Fruit fly (Drosophila melanogaster) whole organism, embryonic: ENCODE results near the gene Sec15.

Source experiments
- B-H2 ChIP-seq: fragments of 200-800 bp; sonication (Bioruptor generic); optimal IDR thresholded peaks from 2 replicates; lab custom pipeline; 2018; ENCODE audit warnings: missing biosample characterization, mild to moderate bottlenecking, missing genetic modification characterization
- BtbVII ChIP-seq: fragments of 200-800 bp; sonication (Bioruptor generic); optimal IDR thresholded peaks from 3 replicates; lab custom pipeline; 2017; ENCODE audit warnings: missing biosample characterization, mild to moderate bottlenecking, missing genetic modification characterization
- C15 ChIP-seq: fragments of 200-800 bp; sonication (Bioruptor generic); IDR thresholded peaks from 3 replicates; pipeline ENCODE4 v1.3.6; 2022; ENCODE audit warnings: missing biosample characterization, missing genetic modification characterization
- CG11247 ChIP-seq: fragments of 200-800 bp; sonication (Bioruptor generic); IDR thresholded peaks from 2 replicates; pipeline ENCODE4 v1.3.6; 2022; ENCODE audit warnings: missing biosample characterization, missing genetic modification characterization
- CG11695 ChIP-seq: fragments of 200-800 bp; sonication (Bioruptor generic); IDR thresholded peaks from 3 replicates; pipeline ENCODE4 v1.3.6; 2022; ENCODE audit warnings: missing biosample characterization, missing genetic modification characterization
- CG12769 ChIP-seq: fragments of 200-800 bp; sonication (Bioruptor generic); optimal IDR thresholded peaks from 2 replicates; lab custom pipeline; 2019; ENCODE audit warnings: missing biosample characterization, mild to moderate bottlenecking, missing genetic modification characterization, moderate library complexity
- CG13894 ChIP-seq: fragments of 200-800 bp; sonication (Bioruptor generic); optimal IDR thresholded peaks from 3 replicates; lab custom pipeline; 2018; ENCODE audit warnings: missing biosample characterization, mild to moderate bottlenecking, missing genetic modification characterization, moderate library complexity
- CG15514 ChIP-seq: fragments of 200-800 bp; sonication (Bioruptor generic); optimal IDR thresholded peaks from 3 replicates; lab custom pipeline; 2017; ENCODE audit warnings: missing biosample characterization, missing genetic modification characterization, mild to moderate bottlenecking, moderate library complexity, missing genetic modification reagents
- CG17612 ChIP-seq: fragments of 200-800 bp; sonication (Bioruptor generic); IDR thresholded peaks from 2 replicates; pipeline ENCODE4 v1.3.6; 2022; ENCODE audit warnings: missing biosample characterization, missing genetic modification characterization
- CG1832 ChIP-seq: fragments of 200-800 bp; sonication (Bioruptor generic); optimal IDR thresholded peaks from 2 replicates; lab custom pipeline; 2017; ENCODE audit warnings: missing biosample characterization, mild to moderate bottlenecking, missing genetic modification characterization, inconsistent platforms
- CG31441 ChIP-seq: fragments of 200-800 bp; sonication (Bioruptor generic); IDR thresholded peaks from 2 replicates; pipeline ENCODE4 v1.3.6; 2022; ENCODE audit warnings: missing biosample characterization, missing genetic modification characterization
- CG4707 ChIP-seq: fragments of 200-800 bp; sonication (Bioruptor generic); optimal IDR thresholded peaks from 2 replicates; lab custom pipeline; 2018; ENCODE audit warnings: missing biosample characterization, mild to moderate bottlenecking, missing genetic modification characterization, moderate library complexity
- CG6689 ChIP-seq: fragments of 200-800 bp; sonication (Bioruptor generic); IDR thresholded peaks from 2 replicates; pipeline ENCODE4 v1.3.6; 2022; ENCODE audit warnings: missing biosample characterization, missing genetic modification characterization
- CG7928 ChIP-seq: fragments of 200-800 bp; sonication (Bioruptor generic); optimal IDR thresholded peaks from 2 replicates; lab custom pipeline; 2017; ENCODE audit warnings: missing biosample characterization, mild to moderate bottlenecking, missing genetic modification characterization
- CG8290 ChIP-seq, 3 experiments: fragments of 200-800 bp; sonication (Bioruptor generic); optimal IDR thresholded peaks; 2 replicates each; lab custom pipeline; 2016 to 2019; ENCODE audit warnings: missing biosample characterization in 3 of 3, missing genetic modification characterization in 3 of 3, mild to moderate bottlenecking in 2 of 3, moderate library complexity in 1 of 3
- CG9797 ChIP-seq: fragments of 200-800 bp; sonication (Bioruptor generic); optimal IDR thresholded peaks from 3 replicates; lab custom pipeline; 2018; ENCODE audit warnings: missing biosample characterization, mild to moderate bottlenecking, missing genetic modification characterization
- CrebB ChIP-seq: fragments of 200-800 bp; sonication (Bioruptor generic); optimal IDR thresholded peaks from 3 replicates; lab custom pipeline; 2018; ENCODE audit warnings: missing biosample characterization, mild to moderate bottlenecking, missing genetic modification characterization
- Dbx ChIP-seq: fragments of 200-800 bp; sonication (Bioruptor generic); IDR thresholded peaks from 3 replicates; pipeline ENCODE4 v1.3.6; 2022; ENCODE audit warnings: missing biosample characterization, missing genetic modification characterization
- Dp ChIP-seq: fragments of 200-800 bp; sonication (Bioruptor generic); optimal IDR thresholded peaks from 2 replicates; lab custom pipeline; 2018; ENCODE audit warnings: missing biosample characterization, mild to moderate bottlenecking, missing genetic modification characterization, moderate library complexity
- Dref ChIP-seq: fragments of 200-800 bp; sonication (Bioruptor generic); IDR thresholded peaks from 2 replicates; pipeline ENCODE4 v1.3.6; 2022; ENCODE audit warnings: missing biosample characterization, missing genetic modification characterization
- E2f2 ChIP-seq: fragments of 200-800 bp; sonication (Bioruptor generic); IDR thresholded peaks from 2 replicates; pipeline ENCODE4 v1.3.6; 2022; ENCODE audit warnings: missing biosample characterization, missing genetic modification characterization
- ERR ChIP-seq: fragments of 200-800 bp; sonication (Bioruptor generic); optimal IDR thresholded peaks from 2 replicates; lab custom pipeline; 2016; ENCODE audit warnings: missing biosample characterization, missing genetic modification characterization
- Gsc ChIP-seq: fragments of 200-800 bp; sonication (Bioruptor generic); IDR thresholded peaks from 2 replicates; pipeline ENCODE4 v1.3.6; 2022; ENCODE audit warnings: missing biosample characterization, missing genetic modification characterization
- HLH4C ChIP-seq: fragments of 200-800 bp; sonication (Bioruptor generic); IDR thresholded peaks from 3 replicates; pipeline ENCODE4 v1.3.6; 2022; ENCODE audit warnings: missing biosample characterization, missing genetic modification characterization; ENCODE audit not compliant: partially characterized antibody
- Hand ChIP-seq: fragments of 200-800 bp; sonication (Bioruptor generic); optimal IDR thresholded peaks from 2 replicates; lab custom pipeline; 2017; ENCODE audit warnings: mild to moderate bottlenecking, missing biosample characterization, missing genetic modification reagents, missing genetic modification characterization
- HmgZ ChIP-seq: fragments of 200-800 bp; sonication (Bioruptor generic); optimal IDR thresholded peaks from 2 replicates; lab custom pipeline; 2018; ENCODE audit warnings: missing biosample characterization, mild to moderate bottlenecking, missing genetic modification characterization
- MESR4 ChIP-seq: fragments of 200-800 bp; sonication (Bioruptor generic); optimal IDR thresholded peaks from 2 replicates; lab custom pipeline; 2018; ENCODE audit warnings: missing biosample characterization, mild to moderate bottlenecking, missing genetic modification characterization, moderate library complexity
- Max ChIP-seq: fragments of 200-800 bp; sonication (Bioruptor generic); optimal IDR thresholded peaks from 2 replicates; lab custom pipeline; 2016; ENCODE audit warnings: missing biosample characterization, mild to moderate bottlenecking, missing genetic modification characterization
- Myb ChIP-seq: fragments of 200-800 bp; sonication (Bioruptor generic); optimal IDR thresholded peaks from 2 replicates; lab custom pipeline; 2016; ENCODE audit warnings: missing biosample characterization, missing genetic modification characterization
- NC2β ChIP-seq: fragments of 200-800 bp; sonication (Bioruptor generic); optimal IDR thresholded peaks from 2 replicates; lab custom pipeline; 2016; ENCODE audit warnings: missing biosample characterization, missing genetic modification characterization
- Nf-YC ChIP-seq: fragments of 200-800 bp; optimal IDR thresholded peaks from 3 replicates; lab custom pipeline; 2019; ENCODE audit warnings: missing biosample characterization, mild to moderate bottlenecking, missing genetic modification characterization, moderate library complexity
- PHDP ChIP-seq: fragments of 200-800 bp; sonication (Bioruptor generic); optimal IDR thresholded peaks from 3 replicates; lab custom pipeline; 2018; ENCODE audit warnings: missing biosample characterization, mild to moderate bottlenecking, missing genetic modification characterization, moderate library complexity
- aop ChIP-seq: fragments of 200-800 bp; sonication (Bioruptor generic); IDR thresholded peaks from 2 replicates; pipeline ENCODE4 v1.3.6; 2022; ENCODE audit warnings: missing biosample characterization, missing genetic modification characterization
- bab2 ChIP-seq: fragments of 200-800 bp; sonication (Bioruptor generic); optimal IDR thresholded peaks from 2 replicates; lab custom pipeline; 2016; ENCODE audit warnings: missing biosample characterization, missing genetic modification characterization
- chn ChIP-seq: fragments of 200-800 bp; sonication (Bioruptor generic); optimal IDR thresholded peaks from 2 replicates; lab custom pipeline; 2016; ENCODE audit warnings: missing biosample characterization, missing genetic modification characterization
- crol ChIP-seq: fragments of 200-800 bp; sonication (Bioruptor generic); IDR thresholded peaks from 2 replicates; pipeline ENCODE4 v1.3.6; 2022; ENCODE audit warnings: missing biosample characterization, missing genetic modification characterization
- fd102C ChIP-seq: fragments of 200-800 bp; sonication (Bioruptor generic); optimal IDR thresholded peaks from 2 replicates; lab custom pipeline; 2018; ENCODE audit warnings: missing biosample characterization, mild to moderate bottlenecking, missing genetic modification characterization, moderate library complexity
- gfzf ChIP-seq: fragments of 200-800 bp; sonication (Bioruptor generic); optimal IDR thresholded peaks from 2 replicates; lab custom pipeline; 2016; ENCODE audit warnings: missing biosample characterization, mild to moderate bottlenecking, missing genetic modification characterization, moderate library complexity
- gro ChIP-seq: fragments of 200-800 bp; sonication (Bioruptor generic); optimal IDR thresholded peaks from 2 replicates; lab custom pipeline; 2016; ENCODE audit warnings: missing biosample characterization, missing genetic modification characterization
- ind ChIP-seq: fragments of 200-800 bp; sonication (Bioruptor generic); optimal IDR thresholded peaks from 3 replicates; lab custom pipeline; 2016; ENCODE audit warnings: missing biosample characterization, missing genetic modification characterization
- kni ChIP-seq: fragments of 200-800 bp; sonication (Bioruptor generic); optimal IDR thresholded peaks from 3 replicates; lab custom pipeline; 2017; ENCODE audit warnings: mild to moderate bottlenecking, missing biosample characterization, missing genetic modification reagents, missing genetic modification characterization
- lmd ChIP-seq: fragments of 200-800 bp; sonication (Bioruptor generic); IDR thresholded peaks from 2 replicates; pipeline ENCODE4 v1.3.6; 2022; ENCODE audit warnings: missing biosample characterization, missing genetic modification characterization
- maf-S ChIP-seq: fragments of 200-800 bp; sonication (Bioruptor generic); optimal IDR thresholded peaks from 2 replicates; lab custom pipeline; 2016; ENCODE audit warnings: missing biosample characterization, missing genetic modification characterization
- nmo ChIP-seq: fragments of 200-800 bp; sonication (Bioruptor generic); optimal IDR thresholded peaks from 2 replicates; lab custom pipeline; 2018; ENCODE audit warnings: missing biosample characterization, mild to moderate bottlenecking, missing genetic modification characterization, moderate library complexity
- pita ChIP-seq: fragments of 200-800 bp; sonication (Bioruptor generic); optimal IDR thresholded peaks from 2 replicates; lab custom pipeline; 2017; ENCODE audit warnings: missing biosample characterization, mild to moderate bottlenecking, missing genetic modification characterization
- pzg ChIP-seq: fragments of 200-800 bp; sonication (Bioruptor generic); optimal IDR thresholded peaks from 3 replicates; lab custom pipeline; 2018; ENCODE audit warnings: missing biosample characterization, mild to moderate bottlenecking, missing genetic modification characterization, moderate library complexity
- sd ChIP-seq: fragments of 200-800 bp; sonication (Bioruptor generic); optimal IDR thresholded peaks from 3 replicates; lab custom pipeline; 2018; ENCODE audit warnings: missing biosample characterization, mild to moderate bottlenecking, missing genetic modification characterization, moderate library complexity
- sob ChIP-seq: fragments of 200-800 bp; sonication (Bioruptor generic); IDR thresholded peaks from 2 replicates; pipeline ENCODE4 v1.3.6; 2022; ENCODE audit warnings: missing biosample characterization, missing genetic modification characterization
- stwl ChIP-seq: fragments of 200-800 bp; sonication (Bioruptor generic); optimal IDR thresholded peaks from 3 replicates; lab custom pipeline; 2018; ENCODE audit warnings: missing biosample characterization, mild to moderate bottlenecking, missing genetic modification characterization, moderate library complexity
- twi ChIP-seq: fragments of 200-800 bp; optimal IDR thresholded peaks from 2 replicates; lab custom pipeline; 2019; ENCODE audit warnings: missing biosample characterization, mild to moderate bottlenecking, missing genetic modification characterization, moderate library complexity
- zfh2 ChIP-seq: fragments of 200-800 bp; sonication (Bioruptor generic); optimal IDR thresholded peaks from 2 replicates; lab custom pipeline; 2016; ENCODE audit warnings: missing biosample characterization, missing genetic modification characterization

Sec15 gene

dm6 chr3R:21073141-21073540 is 34.6 kb downstream of the Sec15 start, which contains the start of gene r-l (continued):
- peak; percentile 47 for TF ChIP-seq gro (GFP tag; lab: Kevin White, UChicago)
- TF ChIP-seq bab2 = no peak
- peak; percentile 21 for TF ChIP-seq CG7928 (GFP tag; lab: Kevin White, UChicago)
- peak; percentile 42 for TF ChIP-seq CG12769 (tag; lab: Kevin White, UChicago)
- TF ChIP-seq zfh2 (GFP tag; lab: Kevin White, UChicago) = peak; percentile 4
- peak; percentile 98 for TF ChIP-seq pzg (GFP tag; lab: Kevin White, UChicago)
- TF ChIP-seq sob (GFP tag; lab: Robert Waterston, UW) = 0 out of 2 replicates have a peak, but pooled peaks have one; percentile 19
- TF ChIP-seq Myb (GFP tag; lab: Kevin White, UChicago) = peak; percentile 82
- TF ChIP-seq maf-S (GFP tag; lab: Kevin White, UChicago) = peak; percentile 18
- TF ChIP-seq Nf-YC (tag; lab: Kevin White, UChicago) = peak; percentile 80
- no peak for TF ChIP-seq CrebB
- no peak for TF ChIP-seq CG31441 (GFP tag; lab: Robert Waterston, UW)
- peak; percentile 98 for TF ChIP-seq gfzf
- TF ChIP-seq sd (tag; lab: Kevin White, UChicago) = peak; percentile 20
- no peak for TF ChIP-seq kni
- no peak for TF ChIP-seq crol (GFP tag; lab: Robert Waterston, UW)
- peak; percentile 17 for TF ChIP-seq B-H2 (GFP tag; lab: Kevin White, UChicago)
- TF ChIP-seq CG17612 (GFP tag; lab: Robert Waterston, UW) = no peak
- TF ChIP-seq ind = no peak
- TF ChIP-seq NC2β (GFP tag; lab: Kevin White, UChicago) = peak; percentile 18
- peak; percentile 93 for TF ChIP-seq CG9797 (GFP tag; lab: Kevin White, UChicago)
- TF ChIP-seq C15 (GFP tag; lab: Robert Waterston, UW) = no peak
- peak; percentile 70 for TF ChIP-seq pita (GFP tag; lab: Kevin White, UChicago)
- TF ChIP-seq Dref (GFP tag; lab: Robert Waterston, UW) = peak; percentile 93
- TF ChIP-seq Dbx (GFP tag; lab: Robert Waterston, UW) = 0 out of 3 replicates have a peak, but pooled peaks have one; percentile 23
- no peak for TF ChIP-seq PHDP (tag; lab: Kevin White, UChicago)
- peak; percentile 100 for TF ChIP-seq Dp (GFP tag; lab: Kevin White, UChicago)
- no peak for TF ChIP-seq CG11247
- no peak for TF ChIP-seq ERR
- no peak for TF ChIP-seq Gsc
- TF ChIP-seq CG15514 (GFP tag; lab: Kevin White, UChicago) = peak; percentile 89
- TF ChIP-seq Hand (GFP tag; lab: Kevin White, UChicago) = no peak
- no peak for TF ChIP-seq lmd
- TF ChIP-seq CG4707 (GFP tag; lab: Kevin White, UChicago) = no peak
- TF ChIP-seq HmgZ (tag; lab: Kevin White, UChicago) = peak; percentile 86
- no peak for TF ChIP-seq CG11695 (GFP tag; lab: Robert Waterston, UW)
- peak; percentile 19; the same call in 1 of the 3 replicates for TF ChIP-seq HLH4C (GFP tag; lab: Robert Waterston, UW)
- TF ChIP-seq nmo = peak; percentile 31
- TF ChIP-seq Max (GFP tag; lab: Kevin White, UChicago) = peak; percentile 62
- TF ChIP-seq aop (GFP tag; lab: Robert Waterston, UW) = no peak
- peak; percentile 8 for TF ChIP-seq chn
- TF ChIP-seq CG1832 = no peak
- TF ChIP-seq E2f2 (GFP tag; lab: Robert Waterston, UW) = peak; percentile 100
- TF ChIP-seq CG8290 (GFP tag; optimal IDR thresholded peaks at IDR 0.05; lab: Kevin White, UChicago) = no peak
- peak in 1 of 2 experiments; percentile 77 for TF ChIP-seq CG8290 (tag; optimal IDR thresholded peaks at IDR 0.05; lab: Kevin White, UChicago)
- TF ChIP-seq MESR4 = peak; percentile 62
- no peak for TF ChIP-seq fd102C (GFP tag; lab: Kevin White, UChicago)
- no peak for TF ChIP-seq BtbVII (GFP tag; lab: Kevin White, UChicago)
- peak; percentile 34 for TF ChIP-seq twi
- peak; percentile 65 for TF ChIP-seq CG13894 (tag; lab: Kevin White, UChicago)
- TF ChIP-seq CG6689 (GFP tag; lab: Robert Waterston, UW) = no peak
- TF ChIP-seq stwl (tag; lab: Kevin White, UChicago) = peak; percentile 54
